Fruit fly (Drosophila melanogaster): Measurements from ENCODE around the gene wat.

wat gene

dm6 chr3R:29069208-29070072, 49.2 kb upstream of the wat start (continued):
- TF ChIP-seq aop (GFP tag; IDR thresholded peaks at IDR 0.05): no peak
- TF ChIP-seq CG1529 (GFP tag; optimal IDR thresholded peaks at IDR 0.05): no peak
- no peak for TF ChIP-seq CG14710 (tag; optimal IDR thresholded peaks at IDR 0.05)
- no peak for TF ChIP-seq ap (GFP tag; IDR thresholded peaks at IDR 0.05)
- peak; percentile 38 for TF ChIP-seq ewg (GFP tag; optimal IDR thresholded peaks at IDR 0.05)
- TF ChIP-seq sna (GFP tag; IDR thresholded peaks at IDR 0.05; ENCODE audit: partially characterized antibody): no peak
- no peak for TF ChIP-seq CG7839 (tag; optimal IDR thresholded peaks at IDR 0.05)
- no peak for TF ChIP-seq gcm2 (GFP tag; optimal IDR thresholded peaks at IDR 0.05)
- no peak for TF ChIP-seq CG13775 (GFP tag; optimal IDR thresholded peaks at IDR 0.05)
- TF ChIP-seq CG4424 (GFP tag; optimal IDR thresholded peaks at IDR 0.05): no peak
- TF ChIP-seq CG10431 (GFP tag; optimal IDR thresholded peaks at IDR 0.05): no peak
- TF ChIP-seq CG8290 (GFP tag; optimal IDR thresholded peaks at IDR 0.05): no peak
- TF ChIP-seq CG8290 (tag; optimal IDR thresholded peaks at IDR 0.05): no peak
- TF ChIP-seq CG13624 (GFP tag; optimal IDR thresholded peaks at IDR 0.05): no peak
- no peak for TF ChIP-seq CG18619 (GFP tag; optimal IDR thresholded peaks at IDR 0.05)
- no peak for TF ChIP-seq nmo (GFP tag; optimal IDR thresholded peaks at IDR 0.05)
- no peak for TF ChIP-seq CG8281 (tag; optimal IDR thresholded peaks at IDR 0.05)
- TF ChIP-seq CG30020 (tag; optimal IDR thresholded peaks at IDR 0.05): no peak
- no peak for TF ChIP-seq Chrac-16 (GFP tag; optimal IDR thresholded peaks at IDR 0.05)
- TF ChIP-seq CG17568 (GFP tag; optimal IDR thresholded peaks at IDR 0.05): no peak
- TF ChIP-seq bcd (GFP tag; optimal IDR thresholded peaks at IDR 0.05): no peak
- peak; percentile 75 for TF ChIP-seq abd-A (tag; optimal IDR thresholded peaks at IDR 0.05)
- peak; percentile 91 for TF ChIP-seq CG4360 (GFP tag; IDR thresholded peaks at IDR 0.05)
- no peak for TF ChIP-seq Dll (GFP tag; IDR thresholded peaks at IDR 0.05; ENCODE audit: partially characterized antibody)
- no peak for TF ChIP-seq tin (GFP tag; optimal IDR thresholded peaks at IDR 0.05)
- TF ChIP-seq gro (GFP tag; optimal IDR thresholded peaks at IDR 0.05): no peak
- TF ChIP-seq E2f1 (GFP tag; IDR thresholded peaks at IDR 0.05): no peak
- no peak for TF ChIP-seq CG16813 (GFP tag; IDR thresholded peaks at IDR 0.05; ENCODE audit: partially characterized antibody)
- no peak for TF ChIP-seq crp (GFP tag; optimal IDR thresholded peaks at IDR 0.05)
- TF ChIP-seq D19A (tag; optimal IDR thresholded peaks at IDR 0.05): peak; percentile 20
- no peak for TF ChIP-seq sd (tag; optimal IDR thresholded peaks at IDR 0.05)
- no peak for TF ChIP-seq CG3995 (GFP tag; optimal IDR thresholded peaks at IDR 0.05)
- no peak for TF ChIP-seq Neu2 (GFP tag; optimal IDR thresholded peaks at IDR 0.05; ENCODE audit: borderline replicate concordance)
- no peak for TF ChIP-seq MESR4 (GFP tag; optimal IDR thresholded peaks at IDR 0.05)
- no peak for TF ChIP-seq CG18476 (GFP tag; optimal IDR thresholded peaks at IDR 0.05)
- TF ChIP-seq phol (tag; optimal IDR thresholded peaks at IDR 0.05): no peak
- no peak for TF ChIP-seq gsb-n (tag; optimal IDR thresholded peaks at IDR 0.05)
- TF ChIP-seq wdn (GFP tag; IDR thresholded peaks at IDR 0.05): no peak
- no peak for TF ChIP-seq CG9609 (GFP tag; optimal IDR thresholded peaks at IDR 0.05)
- TF ChIP-seq Side (GFP tag; optimal IDR thresholded peaks at IDR 0.05): no peak
- TF ChIP-seq dimm (GFP tag; IDR thresholded peaks at IDR 0.05): no peak
- no peak for TF ChIP-seq nau (GFP tag; optimal IDR thresholded peaks at IDR 0.05)
- TF ChIP-seq CG1832 (GFP tag; optimal IDR thresholded peaks at IDR 0.05): peak; percentile 30
- no peak for TF ChIP-seq CG10462 (GFP tag; optimal IDR thresholded peaks at IDR 0.05)
- no peak for TF ChIP-seq crc (GFP tag; optimal IDR thresholded peaks at IDR 0.05)
- TF ChIP-seq CG15479 (GFP tag; optimal IDR thresholded peaks at IDR 0.05): peak; percentile 0
- TF ChIP-seq CG5180 (GFP tag; optimal IDR thresholded peaks at IDR 0.05): no peak
- no peak for TF ChIP-seq CG11247 (GFP tag; IDR thresholded peaks at IDR 0.05)
- no peak for TF ChIP-seq so (GFP tag; IDR thresholded peaks at IDR 0.05)

All from whole organism, embryonic.